Fruit fly (Drosophila melanogaster): Measurements from ENCODE around the gene CG32246.

DNA sequence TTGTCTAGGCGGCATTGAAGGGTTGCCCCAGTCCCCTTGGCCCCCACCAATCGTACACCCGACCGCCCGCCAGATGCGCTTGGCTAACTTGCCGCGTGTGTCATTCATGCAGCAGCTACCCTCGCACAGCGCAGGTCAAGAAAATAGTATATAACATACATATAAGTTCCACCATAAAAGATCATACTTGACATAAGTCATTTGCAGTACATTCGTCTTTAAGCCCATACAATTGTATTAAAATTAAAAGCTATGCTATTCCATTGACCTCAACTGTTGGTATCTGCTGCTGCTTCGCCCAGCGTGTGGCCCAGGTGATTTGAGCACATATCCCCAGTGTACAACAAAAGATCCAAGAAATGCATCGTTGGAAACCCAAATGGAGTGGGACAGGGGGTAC, 9.7 kb upstream of the CG32246 start:
- TF ChIP-seq Snoo (tag; optimal IDR thresholded peaks at IDR 0.05), result peak; percentile 69
- 0 out of 2 replicates have a peak, but pooled peaks have one; percentile 33 for TF ChIP-seq CG10348 (GFP tag; IDR thresholded peaks at IDR 0.05)
- peak; percentile 63 for TF ChIP-seq CG13204 (GFP tag; optimal IDR thresholded peaks at IDR 0.05)
- peak; percentile 92 for TF ChIP-seq CG32121 (GFP tag; IDR thresholded peaks at IDR 0.05)
- TF ChIP-seq fd96Ca (GFP tag; IDR thresholded peaks at IDR 0.05), result peak; percentile 92
- TF ChIP-seq CG8301 (tag; optimal IDR thresholded peaks at IDR 0.05), result peak; percentile 83
- TF ChIP-seq CG8159 (tag; optimal IDR thresholded peaks at IDR 0.05), result peak; percentile 84

Measured in whole organism, pupa.